Fruit fly (Drosophila melanogaster): ENCODE data around the gene nkd.

nkd gene

DNA sequence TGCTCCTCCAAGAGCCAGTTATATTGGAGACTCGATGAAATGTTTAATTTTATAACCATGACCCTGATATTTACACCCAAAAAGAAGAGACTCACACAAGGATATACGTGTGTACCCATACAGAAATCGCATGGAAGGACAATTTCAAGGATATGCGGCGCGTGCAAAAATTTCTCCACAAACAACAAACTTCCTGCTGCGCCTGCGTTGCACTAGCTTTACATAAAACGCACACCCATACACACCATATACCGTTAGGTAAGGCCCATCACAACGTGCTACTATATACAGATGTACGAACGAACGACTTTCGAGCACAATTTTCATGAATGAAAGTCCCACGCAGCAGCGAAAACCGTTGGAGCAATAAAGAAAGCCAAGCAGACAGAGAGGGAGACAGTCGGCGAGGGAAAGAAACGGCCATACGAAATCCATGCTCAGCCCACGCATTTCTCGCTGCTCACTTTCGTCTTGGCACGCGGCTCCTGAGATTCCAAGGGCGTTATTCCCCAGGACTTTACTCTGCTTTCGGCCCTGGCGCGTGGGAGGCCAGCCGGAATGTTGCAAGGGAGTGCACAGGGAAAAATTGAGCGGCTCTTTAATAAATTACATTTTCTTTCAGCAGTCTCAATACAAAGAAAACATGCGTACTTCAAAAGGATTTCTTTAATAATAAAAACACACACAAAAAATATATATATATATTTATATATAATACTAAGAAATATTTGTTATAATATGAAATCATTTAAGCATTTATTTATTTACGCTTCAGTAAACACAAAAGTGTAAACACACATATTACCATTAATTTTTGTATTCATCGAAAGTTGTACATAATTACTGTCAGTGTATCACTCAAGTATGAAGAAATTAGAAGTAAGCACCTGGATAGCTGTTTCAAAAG, 42.4 kb upstream of the nkd start:
- TF ChIP-seq CG8159 (tag; optimal IDR thresholded peaks at IDR 0.05) (peak; percentile 64), Snoo (tag; optimal IDR thresholded peaks at IDR 0.05) (peak; percentile 28), CG32121 (GFP tag; IDR thresholded peaks at IDR 0.05) (no peak), CG14655 (GFP tag; optimal IDR thresholded peaks at IDR 0.05) (peak; percentile 28), EcR (GFP tag; optimal IDR thresholded peaks at IDR 0.05) (no peak), CG4496 (GFP tag; IDR thresholded peaks at IDR 0.05) (peak; percentile 60; the same call in 1 of the 3 replicates), rn (GFP tag; IDR thresholded peaks at IDR 0.05) (no peak), D1 (tag; optimal IDR thresholded peaks at IDR 0.05) (no peak), CG12605 (GFP tag; IDR thresholded peaks at IDR 0.05) (no peak), CG9948 (tag; optimal IDR thresholded peaks at IDR 0.05) (peak; percentile 48), CG17806 (tag; optimal IDR thresholded peaks at IDR 0.05) (peak; percentile 42), CG13204 (GFP tag; optimal IDR thresholded peaks at IDR 0.05) (peak; percentile 45), CG15710 (tag; optimal IDR thresholded peaks at IDR 0.05) (peak; percentile 37)

DNA sequence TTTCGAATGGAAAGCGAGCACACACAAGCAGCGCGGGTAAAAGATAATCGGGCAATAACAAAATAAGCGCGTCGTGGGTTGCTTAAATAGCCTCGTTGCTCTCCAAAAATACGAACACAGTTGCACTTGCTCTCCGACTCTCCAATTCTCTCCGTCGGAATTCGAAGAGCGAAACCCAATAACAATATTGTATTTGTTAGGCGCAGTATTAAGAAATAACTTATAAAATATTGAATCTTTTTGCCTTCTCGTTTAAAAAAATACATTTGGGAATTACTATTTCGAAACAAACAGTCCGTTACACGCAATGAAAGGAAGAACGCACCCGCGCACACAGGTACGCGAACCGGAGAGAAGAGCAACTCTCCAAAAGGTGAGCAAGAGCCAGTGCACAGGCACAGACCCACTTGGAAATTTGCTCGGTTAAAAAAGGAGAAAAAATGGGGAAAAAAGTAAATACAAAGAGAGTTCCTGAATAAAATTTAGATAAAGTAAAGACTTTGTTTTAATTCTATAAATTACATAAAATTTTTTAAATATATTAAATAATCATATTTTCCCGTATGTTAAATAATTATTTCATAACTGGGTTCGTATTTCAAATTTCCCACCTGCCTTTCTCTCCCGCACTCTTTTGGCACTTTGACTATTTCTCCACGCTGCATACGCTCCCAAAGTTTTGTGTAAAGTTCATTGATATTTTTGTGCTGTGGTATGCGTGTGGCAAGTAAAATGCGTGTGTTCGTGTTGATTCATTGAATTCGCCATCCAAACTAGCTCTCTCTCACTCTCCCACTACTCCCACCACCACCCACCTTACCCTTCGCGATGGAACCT, 41.3 kb upstream of the nkd start, which contains the start of gene Mkp3:
Gene Mkp3 (minus strand): TSS at position 63 of the 837 bp plus-strand sequence.
- TF ChIP-seq fd96Ca (GFP tag; IDR thresholded peaks at IDR 0.05) (peak; percentile 89), CG13204 (GFP tag; optimal IDR thresholded peaks at IDR 0.05) (peak; percentile 75), D1 (tag; optimal IDR thresholded peaks at IDR 0.05) (peak; percentile 79), Ets98B (GFP tag; IDR thresholded peaks at IDR 0.05) (peak; percentile 87), CG9948 (tag; optimal IDR thresholded peaks at IDR 0.05) (peak; percentile 88), CG14655 (GFP tag; optimal IDR thresholded peaks at IDR 0.05) (peak; percentile 93), Pif1B (GFP tag; optimal IDR thresholded peaks at IDR 0.05) (peak; percentile 83), CG8159 (tag; optimal IDR thresholded peaks at IDR 0.05) (peak; percentile 93), CG4496 (GFP tag; IDR thresholded peaks at IDR 0.05) (peak; percentile 93), CG15710 (tag; optimal IDR thresholded peaks at IDR 0.05) (peak; percentile 91), Snoo (tag; optimal IDR thresholded peaks at IDR 0.05) (peak; percentile 82), Pif1A (GFP tag; optimal IDR thresholded peaks at IDR 0.05) (peak; percentile 75), rn (GFP tag; IDR thresholded peaks at IDR 0.05) (peak; percentile 81), CG17806 (tag; optimal IDR thresholded peaks at IDR 0.05) (peak; percentile 87), CG12605 (GFP tag; IDR thresholded peaks at IDR 0.05) (peak; percentile 85), CG10348 (GFP tag; IDR thresholded peaks at IDR 0.05) (peak; percentile 73; the same call in 1 of the 2 replicates), CG32121 (GFP tag; IDR thresholded peaks at IDR 0.05) (peak; percentile 95), CG34367 (tag; optimal IDR thresholded peaks at IDR 0.05) (peak; percentile 76), CG8301 (tag; optimal IDR thresholded peaks at IDR 0.05) (peak; percentile 90), gl (tag; optimal IDR thresholded peaks at IDR 0.05) (peak; percentile 68), EcR (GFP tag; optimal IDR thresholded peaks at IDR 0.05) (peak; percentile 92)

DNA sequence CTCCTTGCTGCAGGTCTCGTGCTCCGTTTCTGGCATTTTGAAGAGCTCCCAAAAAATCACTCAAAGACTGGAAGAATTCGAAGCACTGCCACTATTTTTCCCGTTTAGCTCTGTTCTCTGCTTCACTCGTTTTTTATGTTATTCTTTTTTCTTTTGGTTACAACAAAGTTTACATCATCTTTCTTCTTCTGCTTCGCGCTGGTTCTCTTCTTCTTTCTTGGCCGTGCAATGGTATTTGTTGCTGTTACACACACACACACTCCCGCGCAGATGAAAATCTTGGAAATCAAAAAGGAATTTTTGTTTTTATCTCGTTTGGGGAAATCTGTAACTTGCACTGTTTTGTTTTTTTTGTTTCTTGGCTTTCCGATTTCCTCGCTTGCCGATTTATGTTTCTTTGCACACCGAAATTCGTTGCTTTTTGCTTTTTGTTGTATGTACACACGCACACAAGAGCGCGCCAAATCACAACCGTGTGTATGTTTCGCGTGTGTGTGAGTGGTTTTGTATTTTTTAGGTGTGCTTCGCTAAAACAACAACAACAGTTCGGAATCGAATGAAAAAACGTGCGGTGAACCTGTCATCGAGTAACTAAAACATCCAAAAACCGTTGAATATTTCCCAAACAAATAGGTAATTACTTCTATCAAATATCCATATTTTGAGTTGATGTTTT, 40.6 kb upstream of the nkd start:
- TF ChIP-seq D1 (tag; optimal IDR thresholded peaks at IDR 0.05) (peak; percentile 36), CG12605 (GFP tag; IDR thresholded peaks at IDR 0.05) (no peak; the same call in 1 of the 2 replicates), CG32121 (GFP tag; IDR thresholded peaks at IDR 0.05) (peak; percentile 42), CG10348 (GFP tag; IDR thresholded peaks at IDR 0.05) (no peak), CG14655 (GFP tag; optimal IDR thresholded peaks at IDR 0.05) (no peak), CG4496 (GFP tag; IDR thresholded peaks at IDR 0.05) (peak; percentile 6; the same call in 1 of the 3 replicates), CG13204 (GFP tag; optimal IDR thresholded peaks at IDR 0.05) (peak; percentile 39), CG8159 (tag; optimal IDR thresholded peaks at IDR 0.05) (no peak), CG17806 (tag; optimal IDR thresholded peaks at IDR 0.05) (no peak), rn (GFP tag; IDR thresholded peaks at IDR 0.05) (no peak), fd96Ca (GFP tag; IDR thresholded peaks at IDR 0.05) (0 out of 3 replicates have a peak, but pooled peaks have one; percentile 16)

DNA sequence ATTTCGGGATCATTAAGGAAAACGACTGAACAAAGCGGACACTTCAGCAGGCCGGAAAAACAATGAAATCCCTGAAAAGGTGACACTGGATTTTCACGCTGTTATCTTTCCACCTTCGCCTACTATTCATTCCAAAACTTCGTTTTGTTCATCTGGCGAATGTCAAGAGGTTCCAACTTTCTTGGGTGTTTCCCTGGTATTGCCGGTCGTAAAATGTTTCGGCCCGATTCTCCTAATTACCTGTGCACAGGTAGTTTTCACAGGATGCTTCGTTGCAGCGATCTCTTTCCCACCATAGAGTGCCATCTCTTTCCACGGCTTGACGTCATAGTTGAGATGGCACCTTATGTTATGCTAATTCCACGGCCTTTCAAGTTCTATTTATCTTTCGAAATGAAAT, 37.9 kb upstream of the nkd start:
- no peak for TF ChIP-seq rn (GFP tag; IDR thresholded peaks at IDR 0.05)
- TF ChIP-seq CG4496 (GFP tag; IDR thresholded peaks at IDR 0.05), result no peak
- TF ChIP-seq gl (tag; optimal IDR thresholded peaks at IDR 0.05), result no peak
- TF ChIP-seq CG8159 (tag; optimal IDR thresholded peaks at IDR 0.05), result no peak
- no peak for TF ChIP-seq CG12605 (GFP tag; IDR thresholded peaks at IDR 0.05)
- TF ChIP-seq CG32121 (GFP tag; IDR thresholded peaks at IDR 0.05), result no peak
- TF ChIP-seq CG17806 (tag; optimal IDR thresholded peaks at IDR 0.05), result no peak
- TF ChIP-seq D1 (tag; optimal IDR thresholded peaks at IDR 0.05), result no peak
- TF ChIP-seq CG9948 (tag; optimal IDR thresholded peaks at IDR 0.05), result no peak
- TF ChIP-seq Pif1B (GFP tag; optimal IDR thresholded peaks at IDR 0.05), result no peak
- TF ChIP-seq CG14655 (GFP tag; optimal IDR thresholded peaks at IDR 0.05), result no peak
- TF ChIP-seq CG34367 (tag; optimal IDR thresholded peaks at IDR 0.05), result no peak
